Worm (Caenorhabditis elegans): ENCODE data around the gene F32D8.1.
A peak's percentile ranks its signal among the peaks of the same experiment; 100 is the strongest.

The F32D8.1 gene

ce11 chrV:10894601-10895000, 14.0 kb downstream of the F32D8.1 start, which contains the start of the genes F32D8.14 and F32D8.5:
Gene F32D8.14, minus strand, starts transcription at chrV:10894788.
Gene F32D8.5, plus strand, starts transcription at chrV:10894800.
- peak; percentile 37 for TF ChIP-seq elt-1 (tag; optimal IDR thresholded peaks at IDR 0.05; ENCODE audit: borderline replicate concordance, insufficient read depth)
- TF ChIP-seq nhr-237 (tag; optimal IDR thresholded peaks at IDR 0.05): peak; percentile 69
- peak; percentile 76 for TF ChIP-seq pha-4 (tag; optimal IDR thresholded peaks at IDR 0.05)
- TF ChIP-seq lin-13 (tag; optimal IDR thresholded peaks at IDR 0.05): peak; percentile 19
- peak; percentile 2 for TF ChIP-seq ceh-39 (tag; optimal IDR thresholded peaks at IDR 0.05)
- peak; percentile 65 for TF ChIP-seq ces-1 (GFP tag; optimal IDR thresholded peaks at IDR 0.05)
- TF ChIP-seq tbx-8 (GFP tag; optimal IDR thresholded peaks at IDR 0.05): no peak
- TF ChIP-seq unc-62 (GFP tag; optimal IDR thresholded peaks at IDR 0.05): peak; percentile 47
- TF ChIP-seq mab-5 (tag; optimal IDR thresholded peaks at IDR 0.05): no peak
- peak; percentile 53 for TF ChIP-seq lsy-2 (tag; optimal IDR thresholded peaks at IDR 0.05)
- peak; percentile 7 for TF ChIP-seq cnd-1 (tag; optimal IDR thresholded peaks at IDR 0.05)
- no peak for TF ChIP-seq snpc-4 (tag; optimal IDR thresholded peaks at IDR 0.05)
- peak; percentile 60 for TF ChIP-seq mep-1 (tag; optimal IDR thresholded peaks at IDR 0.05)
- TF ChIP-seq sptf-1 (tag; optimal IDR thresholded peaks at IDR 0.05): peak; percentile 47

ce11 chrV:10896295-10896694, 15.7 kb downstream of the F32D8.1 start, which contains the start of gene F32D8.13:
Gene F32D8.13, minus strand, starts transcription at chrV:10896543.
- no peak for TF ChIP-seq sem-2 (GFP tag; optimal IDR thresholded peaks at IDR 0.05)
- TF ChIP-seq nhr-76 (tag; optimal IDR thresholded peaks at IDR 0.05): no peak
- TF ChIP-seq unc-62 (GFP tag; optimal IDR thresholded peaks at IDR 0.05): no peak
- no peak for TF ChIP-seq lsy-2 (tag; optimal IDR thresholded peaks at IDR 0.05)
- TF ChIP-seq nhr-28 (tag; optimal IDR thresholded peaks at IDR 0.05): no peak
- no peak for TF ChIP-seq hlh-1 (tag; optimal IDR thresholded peaks at IDR 0.05)
- TF ChIP-seq flh-1 (GFP tag; optimal IDR thresholded peaks at IDR 0.05): no peak
- no peak for TF ChIP-seq snpc-4 (tag; optimal IDR thresholded peaks at IDR 0.05)
- no peak for TF ChIP-seq unc-120 (tag; optimal IDR thresholded peaks at IDR 0.05; ENCODE audit: poor library complexity, severe bottlenecking)
- TF ChIP-seq elt-3 (tag; optimal IDR thresholded peaks at IDR 0.05): no peak
- no peak for TF ChIP-seq cnd-1 (tag; optimal IDR thresholded peaks at IDR 0.05)
- no peak for TF ChIP-seq ham-2 (GFP tag; optimal IDR thresholded peaks at IDR 0.05)

- TF ChIP-seq unc-62 (GFP tag; optimal IDR thresholded peaks at IDR 0.05): no peak
Measured at ce11 chrV:10896706-10897105, 16.1 kb downstream of the F32D8.1 start.

- TF ChIP-seq ztf-11 (tag; optimal IDR thresholded peaks at IDR 0.05): no peak
- no peak for TF ChIP-seq nhr-28 (tag; optimal IDR thresholded peaks at IDR 0.05)
Measured at ce11 chrV:10897106-10897171, 16.3 kb downstream of the F32D8.1 start, which contains the start of gene sec-61.G. Gene sec-61.G, minus strand, starts transcription at chrV:10897143.

DNA sequence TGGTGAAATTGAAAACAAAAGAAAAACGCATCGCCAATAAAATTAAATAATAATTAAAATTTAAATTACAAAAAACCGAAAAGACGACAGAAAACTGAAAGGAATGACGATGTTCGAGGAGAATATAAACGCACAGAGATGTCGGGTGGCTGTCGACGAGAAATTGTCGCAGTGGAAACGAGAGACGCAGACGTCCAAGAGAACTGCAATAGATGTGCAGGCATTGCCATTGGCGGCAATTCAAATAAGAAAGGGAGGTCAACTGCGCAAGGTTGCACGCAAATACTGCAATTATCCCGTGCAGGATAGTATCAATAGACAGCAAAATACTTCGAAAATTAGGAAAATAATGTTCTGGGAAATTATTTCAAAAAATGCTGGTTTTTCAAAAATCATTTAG, 16.5 kb downstream of the F32D8.1 start:
- TF ChIP-seq ceh-39 (tag; optimal IDR thresholded peaks at IDR 0.05): peak; percentile 99
- peak; percentile 92 for TF ChIP-seq lsy-2 (tag; optimal IDR thresholded peaks at IDR 0.05)
- no peak for TF ChIP-seq lin-32 (GFP tag; optimal IDR thresholded peaks at IDR 0.05)
- TF ChIP-seq nhr-76 (tag; optimal IDR thresholded peaks at IDR 0.05): no peak
- TF ChIP-seq flh-1 (GFP tag; optimal IDR thresholded peaks at IDR 0.05): no peak
- TF ChIP-seq cnd-1 (tag; optimal IDR thresholded peaks at IDR 0.05): peak; percentile 74
- peak; percentile 92 for TF ChIP-seq sptf-1 (tag; optimal IDR thresholded peaks at IDR 0.05)
- TF ChIP-seq bed-3 (GFP tag; optimal IDR thresholded peaks at IDR 0.05): peak; percentile 52
- peak; percentile 80 for TF ChIP-seq nhr-2 (tag; optimal IDR thresholded peaks at IDR 0.05)
- peak; percentile 97 for TF ChIP-seq nhr-237 (tag; optimal IDR thresholded peaks at IDR 0.05)
- peak; percentile 34 for TF ChIP-seq elt-1 (tag; optimal IDR thresholded peaks at IDR 0.05; ENCODE audit: borderline replicate concordance, insufficient read depth)
- no peak for TF ChIP-seq sem-2 (GFP tag; optimal IDR thresholded peaks at IDR 0.05)
- peak; percentile 60 for TF ChIP-seq ham-2 (GFP tag; optimal IDR thresholded peaks at IDR 0.05)
- TF ChIP-seq ztf-11 (tag; optimal IDR thresholded peaks at IDR 0.05): peak; percentile 60
- TF ChIP-seq mab-5 (tag; optimal IDR thresholded peaks at IDR 0.05): no peak
- no peak for TF ChIP-seq zip-8 (tag; optimal IDR thresholded peaks at IDR 0.05)
- TF ChIP-seq ceh-83 (GFP tag; optimal IDR thresholded peaks at IDR 0.05): peak; percentile 70
- peak; percentile 94 for TF ChIP-seq unc-62 (GFP tag; optimal IDR thresholded peaks at IDR 0.05)
- peak; percentile 33 for TF ChIP-seq blmp-1 (tag; optimal IDR thresholded peaks at IDR 0.05)
- TF ChIP-seq unc-39 (tag; optimal IDR thresholded peaks at IDR 0.05): peak; percentile 42
- peak; percentile 88 for TF ChIP-seq hlh-1 (tag; optimal IDR thresholded peaks at IDR 0.05)
- no peak for TF ChIP-seq snpc-4 (tag; optimal IDR thresholded peaks at IDR 0.05)
- peak; percentile 64 for TF ChIP-seq ceh-43 (GFP tag; optimal IDR thresholded peaks at IDR 0.05)
- TF ChIP-seq mls-2 (tag; optimal IDR thresholded peaks at IDR 0.05): peak; percentile 85
- peak; percentile 97 for TF ChIP-seq lin-13 (tag; optimal IDR thresholded peaks at IDR 0.05)
- TF ChIP-seq drap-1 (GFP tag; optimal IDR thresholded peaks at IDR 0.05): peak; percentile 88
- peak; percentile 99 for TF ChIP-seq pha-4 (tag; optimal IDR thresholded peaks at IDR 0.05)
- peak; percentile 73 for TF ChIP-seq M03D4.4 (tag; optimal IDR thresholded peaks at IDR 0.05)
- peak; percentile 99 for TF ChIP-seq mep-1 (tag; optimal IDR thresholded peaks at IDR 0.05)
- TF ChIP-seq unc-120 (tag; optimal IDR thresholded peaks at IDR 0.05; ENCODE audit: poor library complexity, severe bottlenecking): peak; percentile 98
- TF ChIP-seq elt-3 (tag; optimal IDR thresholded peaks at IDR 0.05): peak; percentile 86
- TF ChIP-seq nhr-28 (tag; optimal IDR thresholded peaks at IDR 0.05): peak; percentile 14
- peak; percentile 50 for TF ChIP-seq tbx-8 (GFP tag; optimal IDR thresholded peaks at IDR 0.05)
- TF ChIP-seq ces-1 (GFP tag; optimal IDR thresholded peaks at IDR 0.05): peak; percentile 84
- TF ChIP-seq nhr-12 (tag; optimal IDR thresholded peaks at IDR 0.05): peak; percentile 92
